Worm (Caenorhabditis elegans): ENCODE results near the gene ZC204.17.

ZC204.17 gene

ce11 chrII:1688813-1689212 is 42.7 kb upstream of the ZC204.17 start, which contains the start of the genes fbxb-18 and fbxb-19:
Gene fbxb-18, minus strand, starts transcription at chrII:1688913.
Gene fbxb-19, minus strand, starts transcription at chrII:1689181.
- TF ChIP-seq unc-62 (GFP tag; optimal IDR thresholded peaks at IDR 0.05 in 1 of 2), result no peak
- no peak for TF ChIP-seq unc-62 (tag; optimal IDR thresholded peaks at IDR 0.05)
- TF ChIP-seq zip-11 (GFP tag; IDR thresholded peaks at IDR 0.05), result no peak
- TF ChIP-seq rbr-2 (tag; optimal IDR thresholded peaks at IDR 0.05), result no peak
- no peak for TF ChIP-seq nhr-102 (tag; optimal IDR thresholded peaks at IDR 0.05)
- no peak for TF ChIP-seq daf-16 (GFP tag; optimal IDR thresholded peaks at IDR 0.05)
- no peak for TF ChIP-seq daf-16 (tag; optimal IDR thresholded peaks at IDR 0.05)
- no peak for TF ChIP-seq duxl-1 (tag; optimal IDR thresholded peaks at IDR 0.05; ENCODE audit: poor library complexity)
- TF ChIP-seq egl-27 (tag; optimal IDR thresholded peaks at IDR 0.05), result no peak
- no peak for TF ChIP-seq madf-5 (GFP tag; IDR thresholded peaks at IDR 0.05)
- no peak for TF ChIP-seq pha-4 (GFP tag; IDR thresholded peaks at IDR 0.05)
- no peak for TF ChIP-seq pha-4 (tag; optimal IDR thresholded peaks at IDR 0.05)
- TF ChIP-seq lin-13 (GFP tag; optimal IDR thresholded peaks at IDR 0.05), result no peak
- TF ChIP-seq ctbp-1 (GFP tag; IDR thresholded peaks at IDR 0.05), result no peak
- TF ChIP-seq nhr-48 (tag; optimal IDR thresholded peaks at IDR 0.05), result no peak
- TF ChIP-seq dmd-9 (GFP tag; IDR thresholded peaks at IDR 0.05), result no peak
- no peak for TF ChIP-seq ceh-82 (tag; optimal IDR thresholded peaks at IDR 0.05)
- TF ChIP-seq F44E2.7 (GFP tag; IDR thresholded peaks at IDR 0.05), result no peak
- TF ChIP-seq lin-15B (tag; optimal IDR thresholded peaks at IDR 0.05), result no peak
- TF ChIP-seq lim-7 (GFP tag; IDR thresholded peaks at IDR 0.05), result no peak
- no peak for TF ChIP-seq Y75B8A.6 (GFP tag; IDR thresholded peaks at IDR 0.05)
- no peak for TF ChIP-seq fos-1 (tag; optimal IDR thresholded peaks at IDR 0.05)

- no peak for TF ChIP-seq zip-2 (tag; optimal IDR thresholded peaks at IDR 0.05)
- TF ChIP-seq duxl-1 (tag; optimal IDR thresholded peaks at IDR 0.05; ENCODE audit: poor library complexity), result peak; percentile 53
- peak; percentile 39 for TF ChIP-seq aha-1 (tag)
These were observed 37.6 kb upstream of the ZC204.17 start, which contains the start of gene fbxb-25 for ce11 chrII:1683742-1684141. Gene fbxb-25, plus strand, starts transcription at chrII:1684042.

ce11 chrII:1682218-1682617 is 36.1 kb upstream of the ZC204.17 start, which contains the start of gene fbxb-26:
Gene fbxb-26, plus strand, starts transcription at chrII:1682518.
- TF ChIP-seq attf-4 (tag; optimal IDR thresholded peaks at IDR 0.05) (no peak), pha-4 (GFP tag; IDR thresholded peaks at IDR 0.05) (no peak), pha-4 (tag; optimal IDR thresholded peaks at IDR 0.05) (no peak), sdz-12 (GFP tag; optimal IDR thresholded peaks at IDR 0.05) (no peak), skn-1 (tag; optimal IDR thresholded peaks at IDR 0.05) (no peak), D1046.2 (GFP tag; IDR thresholded peaks at IDR 0.05) (no peak), ceh-28 (tag; optimal IDR thresholded peaks at IDR 0.05) (no peak)

- no peak for TF ChIP-seq ceh-20 (GFP tag; IDR thresholded peaks at IDR 0.05)
- TF ChIP-seq unc-130 (GFP tag; optimal IDR thresholded peaks at IDR 0.05), result no peak
- TF ChIP-seq dmd-9 (GFP tag; IDR thresholded peaks at IDR 0.05), result no peak
- no peak for TF ChIP-seq hlh-11 (tag; optimal IDR thresholded peaks at IDR 0.05)
- TF ChIP-seq daf-16 (GFP tag; optimal IDR thresholded peaks at IDR 0.05), result no peak
- TF ChIP-seq daf-16 (tag; optimal IDR thresholded peaks at IDR 0.05), result no peak
- TF ChIP-seq aha-1 (tag), result no peak
- TF ChIP-seq mdt-29 (GFP tag; IDR thresholded peaks at IDR 0.05), result no peak
- TF ChIP-seq egl-27 (tag; optimal IDR thresholded peaks at IDR 0.05), result no peak
- TF ChIP-seq daf-19 (GFP tag; conservative IDR thresholded peaks at IDR 0.05), result no peak
- no peak for TF ChIP-seq ztf-11 (tag; optimal IDR thresholded peaks at IDR 0.05)
- TF ChIP-seq spr-1 (tag; optimal IDR thresholded peaks at IDR 0.05), result no peak
- TF ChIP-seq lin-39 (tag; optimal IDR thresholded peaks at IDR 0.05), result no peak
- TF ChIP-seq unc-62 (GFP tag; optimal IDR thresholded peaks at IDR 0.05 in 1 of 2), result no peak
- TF ChIP-seq unc-62 (tag; optimal IDR thresholded peaks at IDR 0.05), result no peak
- TF ChIP-seq zip-2 (tag; optimal IDR thresholded peaks at IDR 0.05), result no peak
- no peak for TF ChIP-seq mxl-3 (GFP tag; optimal IDR thresholded peaks at IDR 0.05)
- TF ChIP-seq php-3 (GFP tag; IDR thresholded peaks at IDR 0.05), result no peak
- no peak for TF ChIP-seq rbr-2 (tag; optimal IDR thresholded peaks at IDR 0.05)
- no peak for TF ChIP-seq T26A8.4 (GFP tag; IDR thresholded peaks at IDR 0.05)
These were observed 33.0 kb upstream of the ZC204.17 start, which contains the start of gene irld-36 for ce11 chrII:1679081-1679480. Gene irld-36, plus strand, starts transcription at chrII:1679381.

Data from whole organism, L4 larva.